Fruit fly (Drosophila melanogaster) Kc167 (cell line): ENCODE results near the gene CG7246.

Source experiments
- Myc ChIP-seq: fragments of >200 bp; optimal IDR thresholded peaks from 2 replicates; lab custom pipeline; 2017; ENCODE audit warnings: missing external identifiers
- Sin3A ChIP-seq: fragments of >200 bp; optimal IDR thresholded peaks from 2 replicates; lab custom pipeline; 2018; ENCODE audit warnings: missing external identifiers
- h ChIP-seq: fragments of >200 bp; optimal IDR thresholded peaks from 3 replicates; lab custom pipeline; 2018; ENCODE audit warnings: missing external identifiers
- psq ChIP-seq: fragments of >200 bp; optimal IDR thresholded peaks from 2 replicates; lab custom pipeline; 2017; ENCODE audit warnings: missing external identifiers
- ttk ChIP-seq: sonication (Bioruptor generic); optimal IDR thresholded peaks from 2 replicates; lab custom pipeline; 2017; ENCODE audit warnings: missing external identifiers

DNA sequence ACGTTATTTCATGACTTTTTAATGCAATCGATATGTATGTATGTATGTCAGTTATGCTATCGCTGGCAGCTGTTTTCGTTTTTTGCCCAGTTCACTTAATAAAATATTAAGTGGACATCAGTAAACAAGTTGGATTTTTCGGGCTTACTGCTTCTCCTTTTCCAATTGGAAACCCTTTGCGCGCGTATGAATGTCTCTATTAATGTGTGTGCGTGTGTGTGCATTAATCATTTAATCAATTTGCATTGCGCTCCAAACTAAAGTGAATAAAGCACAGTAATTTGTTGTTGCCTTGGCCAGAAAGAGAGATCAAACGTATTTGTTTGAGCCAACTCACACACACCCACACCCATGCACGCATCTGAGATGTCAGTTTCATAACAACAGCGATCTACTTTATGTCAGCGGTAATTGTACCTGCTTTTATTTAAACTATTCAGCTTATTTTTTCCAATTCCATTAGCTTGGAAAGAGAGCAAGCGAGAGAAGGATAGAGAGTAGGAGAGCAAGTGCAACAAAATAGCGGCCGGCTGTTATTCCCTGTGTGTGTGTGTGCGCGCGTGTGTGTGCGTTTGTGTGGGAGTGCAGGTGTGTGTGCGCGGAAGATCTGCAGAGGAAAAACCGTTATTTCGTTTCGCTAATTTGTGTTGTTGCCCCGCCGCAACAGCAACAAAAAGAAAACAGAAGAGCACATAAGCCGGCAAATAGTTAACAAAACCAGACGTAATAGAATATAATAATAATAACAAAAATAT is 29.5 kb upstream of the CG7246 start:
- no peak for TF ChIP-seq h (lab: Kevin White, UChicago)
- TF ChIP-seq psq (lab: Kevin White, UChicago) = no peak
- TF ChIP-seq ttk = no peak
- TF ChIP-seq Myc = no peak
- no peak for TF ChIP-seq Sin3A (lab: Kevin White, UChicago)
